Worm (Caenorhabditis elegans): Measurements from ENCODE around the gene C04A11.1.

The C04A11.1 gene

ce11 chrX:13700642-13701233 is 40.4 kb downstream of the C04A11.1 start:
- TF ChIP-seq aptf-3 (GFP tag; IDR thresholded peaks at IDR 0.05) (no peak), let-607 (tag; optimal IDR thresholded peaks at IDR 0.05) (peak; percentile 73 to 95), him-1 (tag; optimal IDR thresholded peaks at IDR 0.05) (no peak), lir-1 (GFP tag; conservative IDR thresholded peaks at IDR 0.05) (peak; percentile 94), rcor-1 (GFP tag; IDR thresholded peaks at IDR 0.05) (peak; percentile 98), ceh-79 (tag; optimal IDR thresholded peaks at IDR 0.05) (peak; percentile 78), ceh-40 (GFP tag; IDR thresholded peaks at IDR 0.05) (peak; percentile 75; the same call in 1 of the 2 replicates), pbrm-1 (GFP tag; IDR thresholded peaks at IDR 0.05) (peak; percentile 94), nfya-1 (tag; optimal IDR thresholded peaks at IDR 0.05; ENCODE audit: borderline replicate concordance, insufficient read depth) (no peak), ztf-26 (tag; optimal IDR thresholded peaks at IDR 0.05) (peak; percentile 100), cebp-2 (GFP tag; IDR thresholded peaks at IDR 0.05) (peak; percentile 99), B0336.3 (GFP tag; IDR thresholded peaks at IDR 0.05) (peak; percentile 99), K12H6.12 (tag; optimal IDR thresholded peaks at IDR 0.05) (peak; percentile 97), ceh-27 (GFP tag; optimal IDR thresholded peaks at IDR 0.05) (peak; percentile 99), K11D2.4 (GFP tag; IDR thresholded peaks at IDR 0.05) (peak; percentile 99), dpl-1 (GFP tag; optimal IDR thresholded peaks at IDR 0.05) (no peak), F33H1.4 (GFP tag; IDR thresholded peaks at IDR 0.05) (peak; percentile 33), B0035.1 (tag; optimal IDR thresholded peaks at IDR 0.05) (peak; percentile 96), mcd-1 (GFP tag; IDR thresholded peaks at IDR 0.05) (peak; percentile 92), ekl-4 (GFP tag; IDR thresholded peaks at IDR 0.05) (peak; percentile 94), madf-10 (tag; optimal IDR thresholded peaks at IDR 0.05) (peak; percentile 97), chd-7 (tag; optimal IDR thresholded peaks at IDR 0.05) (peak; percentile 98), hmg-1.2 (GFP tag; IDR thresholded peaks at IDR 0.05) (peak; percentile 86), Y95B8A.8 (GFP tag; IDR thresholded peaks at IDR 0.05) (peak; percentile 73; the same call in 1 of the 2 replicates), mxl-1 (tag; optimal IDR thresholded peaks at IDR 0.05) (peak; percentile 86), F10E7.11 (tag; optimal IDR thresholded peaks at IDR 0.05) (peak; percentile 99), lsy-27 (tag; optimal IDR thresholded peaks at IDR 0.05; ENCODE audit: borderline replicate concordance, insufficient read depth) (peak; percentile 27), die-1 (tag; optimal IDR thresholded peaks at IDR 0.05) (peak; percentile 74), lsl-1 (GFP tag; optimal IDR thresholded peaks at IDR 0.05) (no peak), F57A8.1 (GFP tag; optimal IDR thresholded peaks at IDR 0.05) (peak; percentile 92), nhr-80 (tag; optimal IDR thresholded peaks at IDR 0.05) (peak; percentile 96), F39B2.1 (GFP tag; IDR thresholded peaks at IDR 0.05) (no peak), lin-40 (tag; optimal IDR thresholded peaks at IDR 0.05) (peak; percentile 100), mes-4 (tag; optimal IDR thresholded peaks at IDR 0.05) (no peak), attf-5 (GFP tag; optimal IDR thresholded peaks at IDR 0.05) (peak; percentile 57), lin-35 (GFP tag; optimal IDR thresholded peaks at IDR 0.05) (peak in 2 of 3 experiments; percentile 88 to 98), Y53F4B.3 (GFP tag; IDR thresholded peaks at IDR 0.05) (no peak), attf-6 (GFP tag; IDR thresholded peaks at IDR 0.05) (no peak), efl-1 (GFP tag; optimal IDR thresholded peaks at IDR 0.05) (no peak), sptf-2 (GFP tag; optimal IDR thresholded peaks at IDR 0.05) (peak; percentile 47), F22D6.2 (tag; optimal IDR thresholded peaks at IDR 0.05) (peak; percentile 97), ets-4 (GFP tag; optimal IDR thresholded peaks at IDR 0.05) (peak; percentile 93), Y67H2A.10 (GFP tag; conservative IDR thresholded peaks at IDR 0.05) (0 out of 2 replicates have a peak, but pooled peaks have one; percentile 34), F57C9.4 (tag; optimal IDR thresholded peaks at IDR 0.05) (peak; percentile 54), ztf-22 (GFP tag; optimal IDR thresholded peaks at IDR 0.05) (peak; percentile 98), Y56A3A.18 (GFP tag; IDR thresholded peaks at IDR 0.05) (peak; percentile 100), ceh-91 (GFP tag; IDR thresholded peaks at IDR 0.05) (no peak), F23B12.7 (tag; optimal IDR thresholded peaks at IDR 0.05; ENCODE audit: insufficient read depth) (peak; percentile 98)

All from whole organism, young adult.